Fruit fly (Drosophila melanogaster) whole organism, prepupa: ENCODE results near the gene Sac1.
A peak's percentile ranks its signal among the peaks of the same experiment; 100 is the strongest.

ENCODE experiments used
- CG10631 ChIP-seq: fragments of 200-800 bp; sonication (Bioruptor generic); optimal IDR thresholded peaks from 2 replicates; lab custom pipeline; 2016; ENCODE audit warnings: missing biosample characterization, missing genetic modification characterization
- CG10669 ChIP-seq: fragments of 200-800 bp; sonication (Bioruptor generic); optimal IDR thresholded peaks from 3 replicates; lab custom pipeline; 2018; ENCODE audit warnings: missing biosample characterization, mild to moderate bottlenecking, missing genetic modification characterization, moderate library complexity
- CG11902 ChIP-seq: fragments of 200-800 bp; sonication (Bioruptor generic); optimal IDR thresholded peaks from 3 replicates; lab custom pipeline; 2016; ENCODE audit warnings: missing biosample characterization, missing genetic modification characterization
- CG15336 ChIP-seq: fragments of 200-800 bp; sonication (Bioruptor generic); IDR thresholded peaks from 2 replicates; pipeline ENCODE4 v1.3.6; 2022; ENCODE audit warnings: missing biosample characterization, missing genetic modification characterization
- CG31627 ChIP-seq: fragments of 200-800 bp; sonication (Bioruptor generic); optimal IDR thresholded peaks from 3 replicates; lab custom pipeline; 2016; ENCODE audit warnings: missing biosample characterization, missing genetic modification characterization
- CG32006 ChIP-seq: fragments of 200-800 bp; sonication (Bioruptor generic); optimal IDR thresholded peaks from 3 replicates; lab custom pipeline; 2017; ENCODE audit warnings: missing biosample characterization, mild to moderate bottlenecking, missing genetic modification characterization
- CG34406 ChIP-seq: fragments of 200-800 bp; sonication (Bioruptor generic); optimal IDR thresholded peaks from 3 replicates; lab custom pipeline; 2016; ENCODE audit warnings: missing biosample characterization, missing genetic modification characterization
- CG4318 ChIP-seq: fragments of 200-800 bp; sonication (Bioruptor generic); optimal IDR thresholded peaks from 3 replicates; lab custom pipeline; 2017; ENCODE audit warnings: missing biosample characterization, mild to moderate bottlenecking, missing genetic modification characterization
- CG6163 ChIP-seq: fragments of 200-800 bp; sonication (Bioruptor generic); IDR thresholded peaks from 3 replicates; pipeline ENCODE4 v1.3.6; 2022; ENCODE audit warnings: missing biosample characterization, missing genetic modification characterization
- CG6276 ChIP-seq: fragments of 200-800 bp; sonication (Bioruptor generic); optimal IDR thresholded peaks from 2 replicates; lab custom pipeline; 2017; ENCODE audit warnings: missing biosample characterization, mild to moderate bottlenecking, missing genetic modification characterization
- CG6792 ChIP-seq: fragments of 200-800 bp; sonication (Bioruptor generic); optimal IDR thresholded peaks from 3 replicates; lab custom pipeline; 2016; ENCODE audit warnings: missing biosample characterization, missing genetic modification characterization
- CG6808 ChIP-seq: fragments of 200-800 bp; sonication (Bioruptor generic); optimal IDR thresholded peaks from 3 replicates; lab custom pipeline; 2017; ENCODE audit warnings: missing biosample characterization, missing genetic modification characterization, mild to moderate bottlenecking, moderate library complexity, missing genetic modification reagents
- CG6854 ChIP-seq: fragments of 200-800 bp; sonication (Bioruptor generic); optimal IDR thresholded peaks from 2 replicates; lab custom pipeline; 2017; ENCODE audit warnings: missing biosample characterization, mild to moderate bottlenecking, missing genetic modification characterization
- CG9139 ChIP-seq: fragments of 200-800 bp; sonication (Bioruptor generic); optimal IDR thresholded peaks from 3 replicates; lab custom pipeline; 2017; ENCODE audit warnings: missing biosample characterization, mild to moderate bottlenecking, missing genetic modification characterization
- Eip78C ChIP-seq: fragments of 200-800 bp; sonication (Bioruptor generic); peaks from one replicate; lab custom pipeline; 2016; ENCODE audit warnings: missing biosample characterization, missing genetic modification characterization
- Eip93F ChIP-seq: fragments of 200-800 bp; sonication (Bioruptor generic); optimal IDR thresholded peaks from 2 replicates; lab custom pipeline; 2016; ENCODE audit warnings: missing biosample characterization, mild to moderate bottlenecking, missing genetic modification characterization
- Ets21C ChIP-seq: fragments of 200-800 bp; sonication (Bioruptor generic); optimal IDR thresholded peaks from 3 replicates; lab custom pipeline; 2016; ENCODE audit warnings: missing biosample characterization, missing genetic modification characterization
- Ets96B ChIP-seq: fragments of 200-800 bp; optimal IDR thresholded peaks from 2 replicates; lab custom pipeline; 2019; ENCODE audit warnings: missing biosample characterization, mild to moderate bottlenecking, missing genetic modification characterization, moderate library complexity
- Gug ChIP-seq: fragments of 200-800 bp; sonication (Bioruptor generic); IDR thresholded peaks from 2 replicates; pipeline ENCODE4 v1.3.6; 2022; ENCODE audit warnings: missing biosample characterization, missing genetic modification characterization
- Hr38 ChIP-seq: sonication (Bioruptor generic); optimal IDR thresholded peaks from 2 replicates; lab custom pipeline; 2016; ENCODE audit warnings: missing biosample characterization, missing genetic modification characterization
- Lpt ChIP-seq: fragments of 200-800 bp; sonication (Bioruptor generic); optimal IDR thresholded peaks from 3 replicates; lab custom pipeline; 2016; ENCODE audit warnings: missing biosample characterization, missing genetic modification characterization
- Met ChIP-seq: fragments of 200-800 bp; sonication (Bioruptor generic); optimal IDR thresholded peaks from 3 replicates; lab custom pipeline; 2016; ENCODE audit warnings: missing biosample characterization, missing genetic modification characterization
- Sox102F ChIP-seq: fragments of 200-800 bp; sonication (Bioruptor generic); optimal IDR thresholded peaks from 2 replicates; lab custom pipeline; 2016; ENCODE audit warnings: missing biosample characterization, mild to moderate bottlenecking, missing genetic modification characterization
- Sox15 ChIP-seq: fragments of 200-800 bp; sonication (Bioruptor generic); optimal IDR thresholded peaks from 3 replicates; lab custom pipeline; 2016; ENCODE audit warnings: missing biosample characterization, missing genetic modification characterization
- achi ChIP-seq: fragments of 200-800 bp; sonication (Bioruptor generic); optimal IDR thresholded peaks from 3 replicates; lab custom pipeline; 2016; ENCODE audit warnings: missing biosample characterization, missing genetic modification characterization
- acj6 ChIP-seq: fragments of 200-800 bp; sonication (Bioruptor generic); optimal IDR thresholded peaks from 3 replicates; lab custom pipeline; 2016; ENCODE audit warnings: missing biosample characterization, missing genetic modification characterization
- cyc ChIP-seq: fragments of 200-800 bp; sonication (Bioruptor generic); optimal IDR thresholded peaks from 3 replicates; lab custom pipeline; 2016; ENCODE audit warnings: missing biosample characterization, missing genetic modification characterization
- dac ChIP-seq: fragments of 200-800 bp; sonication (Bioruptor generic); optimal IDR thresholded peaks from 2 replicates; lab custom pipeline; 2017; ENCODE audit warnings: missing biosample characterization, mild to moderate bottlenecking, missing genetic modification characterization
- dsx ChIP-seq: fragments of 200-800 bp; optimal IDR thresholded peaks from 3 replicates; lab custom pipeline; 2019; ENCODE audit warnings: missing biosample characterization, mild to moderate bottlenecking, missing genetic modification characterization, moderate library complexity; ENCODE audit not compliant: poor library complexity, severe bottlenecking
- esn ChIP-seq: fragments of 200-800 bp; sonication (Bioruptor generic); optimal IDR thresholded peaks from 2 replicates; lab custom pipeline; 2016; ENCODE audit warnings: missing biosample characterization, mild to moderate bottlenecking, missing genetic modification characterization, moderate library complexity
- fd85E ChIP-seq: fragments of 200-800 bp; sonication (Bioruptor generic); optimal IDR thresholded peaks from 3 replicates; lab custom pipeline; 2016; ENCODE audit warnings: missing biosample characterization, missing genetic modification characterization
- fkh ChIP-seq: fragments of 200-800 bp; sonication (Bioruptor generic); optimal IDR thresholded peaks from 3 replicates; lab custom pipeline; 2017; ENCODE audit warnings: missing biosample characterization, mild to moderate bottlenecking, missing genetic modification characterization, moderate library complexity
- lz ChIP-seq: fragments of 200-800 bp; sonication (Bioruptor generic); optimal IDR thresholded peaks from 3 replicates; lab custom pipeline; 2016; ENCODE audit warnings: missing biosample characterization, missing genetic modification characterization
- ss ChIP-seq, 2 experiments: fragments of 200-800 bp; sonication (Bioruptor generic); optimal IDR thresholded peaks; 2 replicates in 1 of 2; 3 replicates in 1 of 2; lab custom pipeline; 2017 to 2018; ENCODE audit warnings: mild to moderate bottlenecking in 2 of 2, missing biosample characterization in 2 of 2, missing genetic modification characterization in 2 of 2, moderate library complexity in 1 of 2
- svp ChIP-seq: fragments of 200-800 bp; sonication (Bioruptor generic); peaks from one replicate; lab custom pipeline; 2016; ENCODE audit warnings: missing biosample characterization, missing genetic modification characterization
- topi ChIP-seq: fragments of 200-800 bp; sonication (Bioruptor generic); optimal IDR thresholded peaks from 3 replicates; lab custom pipeline; 2016; ENCODE audit warnings: missing biosample characterization, missing genetic modification characterization

The Sac1 gene

dm6 chr3L:1208206-1208605 is 39.4 kb upstream of the Sac1 start (continued):
- TF ChIP-seq acj6 (GFP tag; lab: Kevin White, UChicago) (no peak), Ets96B (tag; lab: Kevin White, UChicago) (no peak), CG6792 (GFP tag; lab: Kevin White, UChicago) (no peak), Met (no peak), Hr38 (GFP tag; lab: Kevin White, UChicago) (no peak), Sox102F (GFP tag; lab: Kevin White, UChicago) (no peak), ss (GFP tag; optimal IDR thresholded peaks at IDR 0.05; lab: Kevin White, UChicago) (peak in 1 of 2 experiments; percentile 26), fkh (GFP tag; lab: Kevin White, UChicago) (no peak), CG6163 (GFP tag; lab: Robert Waterston, UW) (no peak), achi (GFP tag; lab: Kevin White, UChicago) (no peak), CG6276 (GFP tag; lab: Kevin White, UChicago) (no peak), lz (GFP tag; lab: Kevin White, UChicago) (no peak), CG4318 (GFP tag; lab: Kevin White, UChicago) (no peak), dsx (GFP tag; lab: Kevin White, UChicago) (no peak), CG6808 (no peak), Sox15 (GFP tag; lab: Kevin White, UChicago) (no peak)

- TF ChIP-seq CG31627 (GFP tag; lab: Kevin White, UChicago) (no peak), lz (GFP tag; lab: Kevin White, UChicago) (no peak), CG11902 (GFP tag; lab: Kevin White, UChicago) (no peak), acj6 (GFP tag; lab: Kevin White, UChicago) (no peak), CG32006 (GFP tag; lab: Kevin White, UChicago) (no peak), CG6163 (GFP tag; lab: Robert Waterston, UW) (no peak), cyc (GFP tag; lab: Kevin White, UChicago) (no peak), CG9139 (GFP tag; lab: Kevin White, UChicago) (no peak), achi (GFP tag; lab: Kevin White, UChicago) (no peak), Ets21C (GFP tag; lab: Kevin White, UChicago) (no peak), Eip93F (GFP tag; lab: Kevin White, UChicago) (no peak), CG15336 (no peak), CG10631 (GFP tag; lab: Kevin White, UChicago) (no peak), Eip78C (GFP tag; lab: Kevin White, UChicago) (no peak), CG6854 (GFP tag; lab: Kevin White, UChicago) (no peak), topi (GFP tag; lab: Kevin White, UChicago) (no peak)
Measured at dm6 chr3L:1211096-1211495, 36.5 kb upstream of the Sac1 start, which contains the start of gene LysD. Gene LysD (minus strand): TSS chr3L:1211196.

- TF ChIP-seq CG32006 (GFP tag; lab: Kevin White, UChicago) = no peak
- no peak for TF ChIP-seq achi (GFP tag; lab: Kevin White, UChicago)
- no peak for TF ChIP-seq Gug (GFP tag; lab: Robert Waterston, UW)
- no peak for TF ChIP-seq Ets96B (tag; lab: Kevin White, UChicago)
- TF ChIP-seq Lpt (GFP tag; lab: Kevin White, UChicago) = no peak
- TF ChIP-seq CG6808 = no peak
- TF ChIP-seq dac (GFP tag; lab: Kevin White, UChicago) = no peak
- no peak for TF ChIP-seq CG10669 (GFP tag; lab: Kevin White, UChicago)
- TF ChIP-seq Eip78C (GFP tag; lab: Kevin White, UChicago) = no peak
- no peak for TF ChIP-seq CG4318 (GFP tag; lab: Kevin White, UChicago)
- no peak for TF ChIP-seq CG34406
- no peak for TF ChIP-seq fd85E (GFP tag; lab: Kevin White, UChicago)
Measured at dm6 chr3L:1212113-1212512, 35.5 kb upstream of the Sac1 start.

- TF ChIP-seq svp (GFP tag; lab: Kevin White, UChicago) (peak; percentile 57), esn (no peak)
Measured at dm6 chr3L:1212571-1212970, 35.0 kb upstream of the Sac1 start, which contains the start of gene LysE. Gene LysE (plus strand): TSS chr3L:1212827.
